Fruit fly (Drosophila melanogaster) whole organism, embryonic: ENCODE results near the gene LPCAT.

Experiments used
- Abd-B ChIP-seq: fragments of 200-800 bp; sonication (Bioruptor generic); optimal IDR thresholded peaks from 2 replicates; lab custom pipeline; 2018; ENCODE audit warnings: missing biosample characterization, mild to moderate bottlenecking, missing genetic modification characterization, moderate library complexity
- Bteb2 ChIP-seq: fragments of 200-800 bp; sonication (Bioruptor generic); optimal IDR thresholded peaks from 2 replicates; lab custom pipeline; 2016; ENCODE audit warnings: missing biosample characterization, missing genetic modification characterization
- CG10267 ChIP-seq: fragments of 200-800 bp; sonication (Bioruptor generic); optimal IDR thresholded peaks from 2 replicates; lab custom pipeline; 2018; ENCODE audit warnings: missing biosample characterization, mild to moderate bottlenecking, missing genetic modification characterization, moderate library complexity
- CG10654 ChIP-seq: fragments of 200-800 bp; sonication (Bioruptor generic); optimal IDR thresholded peaks from 2 replicates; lab custom pipeline; 2016; ENCODE audit warnings: missing biosample characterization, missing genetic modification characterization
- CG12769 ChIP-seq: fragments of 200-800 bp; sonication (Bioruptor generic); optimal IDR thresholded peaks from 2 replicates; lab custom pipeline; 2019; ENCODE audit warnings: missing biosample characterization, mild to moderate bottlenecking, missing genetic modification characterization, moderate library complexity
- CG14667 ChIP-seq: fragments of 200-800 bp; sonication (Bioruptor generic); IDR thresholded peaks from 2 replicates; pipeline ENCODE4 v1.3.6; 2022; ENCODE audit warnings: missing biosample characterization, missing genetic modification characterization
- CG17612 ChIP-seq: fragments of 200-800 bp; sonication (Bioruptor generic); IDR thresholded peaks from 2 replicates; pipeline ENCODE4 v1.3.6; 2022; ENCODE audit warnings: missing biosample characterization, missing genetic modification characterization
- CG18011 ChIP-seq: fragments of 200-800 bp; sonication (Bioruptor generic); optimal IDR thresholded peaks from 2 replicates; lab custom pipeline; 2017; ENCODE audit warnings: missing biosample characterization, missing genetic modification characterization, mild to moderate bottlenecking, moderate library complexity, missing genotype
- CG18619 ChIP-seq: fragments of 200-800 bp; sonication (Bioruptor generic); optimal IDR thresholded peaks from 3 replicates; lab custom pipeline; 2017; ENCODE audit warnings: missing biosample characterization, mild to moderate bottlenecking, missing genetic modification characterization
- CG2129 ChIP-seq: fragments of 200-800 bp; sonication (Bioruptor generic); IDR thresholded peaks from 2 replicates; pipeline ENCODE4 v1.3.6; 2022; ENCODE audit warnings: missing biosample characterization, missing genetic modification characterization; ENCODE audit not compliant: partially characterized antibody
- CG2889 ChIP-seq: fragments of 200-800 bp; sonication (Bioruptor generic); IDR thresholded peaks from 3 replicates; pipeline ENCODE4 v1.3.6; 2022; ENCODE audit warnings: missing biosample characterization, missing genetic modification characterization
- CG3995 ChIP-seq: fragments of 200-800 bp; sonication (Bioruptor generic); optimal IDR thresholded peaks from 3 replicates; lab custom pipeline; 2016; ENCODE audit warnings: missing biosample characterization, missing genetic modification characterization
- CG4360 ChIP-seq: fragments of 200-800 bp; sonication (Bioruptor generic); IDR thresholded peaks from 2 replicates; pipeline ENCODE4 v1.3.6; 2022; ENCODE audit warnings: missing biosample characterization, missing genetic modification characterization
- CG6813 ChIP-seq: fragments of 200-800 bp; sonication (Bioruptor generic); optimal IDR thresholded peaks from 2 replicates; lab custom pipeline; 2017; ENCODE audit warnings: missing biosample characterization, missing genetic modification characterization, mild to moderate bottlenecking, moderate library complexity, missing genetic modification reagents
- CG7357 ChIP-seq: fragments of 200-800 bp; sonication (Bioruptor generic); IDR thresholded peaks from 3 replicates; pipeline ENCODE4 v1.3.6; 2022; ENCODE audit warnings: missing biosample characterization, missing genetic modification characterization
- CG7839 ChIP-seq: fragments of 200-800 bp; sonication (Bioruptor generic); optimal IDR thresholded peaks from 3 replicates; lab custom pipeline; 2018; ENCODE audit warnings: missing biosample characterization, mild to moderate bottlenecking, missing genetic modification characterization, moderate library complexity
- CG7963 ChIP-seq: fragments of 200-800 bp; sonication (Bioruptor generic); IDR thresholded peaks from 3 replicates; pipeline ENCODE4 v1.3.6; 2022; ENCODE audit warnings: missing biosample characterization, missing genetic modification characterization; ENCODE audit not compliant: partially characterized antibody
- CG9817 ChIP-seq: fragments of 200-800 bp; sonication (Bioruptor generic); optimal IDR thresholded peaks from 2 replicates; lab custom pipeline; 2018; ENCODE audit warnings: missing biosample characterization, mild to moderate bottlenecking, missing genetic modification characterization, moderate library complexity
- Dek ChIP-seq: fragments of 200-800 bp; sonication (Bioruptor generic); optimal IDR thresholded peaks from 3 replicates; lab custom pipeline; 2019; ENCODE audit warnings: missing biosample characterization, mild to moderate bottlenecking, missing genetic modification characterization, moderate library complexity
- HLH3B ChIP-seq: fragments of 200-800 bp; sonication (Bioruptor generic); IDR thresholded peaks from 2 replicates; pipeline ENCODE4 v1.3.6; 2022; ENCODE audit warnings: missing biosample characterization, missing genetic modification characterization
- Lhr ChIP-seq: fragments of 200-800 bp; sonication (Bioruptor generic); optimal IDR thresholded peaks from 3 replicates; lab custom pipeline; 2017; ENCODE audit warnings: mild to moderate bottlenecking, missing biosample characterization, missing genetic modification reagents, missing genetic modification characterization
- Lim3 ChIP-seq: fragments of 200-800 bp; sonication (Bioruptor generic); IDR thresholded peaks from 2 replicates; pipeline ENCODE4 v1.3.6; 2022; ENCODE audit warnings: missing biosample characterization, missing genetic modification characterization
- Mrtf ChIP-seq: fragments of 200-800 bp; sonication (Bioruptor generic); IDR thresholded peaks from 3 replicates; pipeline ENCODE4 v1.3.6; 2022; ENCODE audit warnings: missing biosample characterization, missing genetic modification characterization
- Nf-YC ChIP-seq: fragments of 200-800 bp; optimal IDR thresholded peaks from 3 replicates; lab custom pipeline; 2019; ENCODE audit warnings: missing biosample characterization, mild to moderate bottlenecking, missing genetic modification characterization, moderate library complexity
- Ptx1 ChIP-seq: fragments of 200-800 bp; sonication (Bioruptor generic); IDR thresholded peaks from 2 replicates; pipeline ENCODE4 v1.3.6; 2022; ENCODE audit warnings: missing biosample characterization, missing genetic modification characterization
- Rx ChIP-seq: fragments of 200-800 bp; sonication (Bioruptor generic); IDR thresholded peaks from 2 replicates; pipeline ENCODE4 v1.3.6; 2022; ENCODE audit warnings: missing biosample characterization, missing genetic modification characterization
- Sox100B ChIP-seq: fragments of 200-800 bp; sonication (Bioruptor generic); optimal IDR thresholded peaks from 3 replicates; lab custom pipeline; 2018; ENCODE audit warnings: missing biosample characterization, mild to moderate bottlenecking, missing genetic modification characterization
- Xbp1 ChIP-seq: fragments of 200-800 bp; sonication (Bioruptor generic); optimal IDR thresholded peaks from 3 replicates; lab custom pipeline; 2016; ENCODE audit warnings: missing biosample characterization, mild to moderate bottlenecking, missing genetic modification characterization
- ab ChIP-seq: fragments of 200-800 bp; sonication (Bioruptor generic); optimal IDR thresholded peaks from 2 replicates; lab custom pipeline; 2016; ENCODE audit warnings: missing biosample characterization, missing genetic modification characterization
- ara ChIP-seq: fragments of 200-800 bp; sonication (Bioruptor generic); IDR thresholded peaks from 2 replicates; pipeline ENCODE4 v1.3.6; 2022; ENCODE audit warnings: missing biosample characterization, missing genetic modification characterization
- ase ChIP-seq: fragments of 200-800 bp; sonication (Bioruptor generic); IDR thresholded peaks from 3 replicates; pipeline ENCODE4 v1.3.6; 2022; ENCODE audit warnings: missing biosample characterization, missing genetic modification characterization
- az2 ChIP-seq: fragments of 200-800 bp; sonication (Bioruptor generic); optimal IDR thresholded peaks from 3 replicates; lab custom pipeline; 2016; ENCODE audit warnings: missing biosample characterization, missing genetic modification characterization
- chm ChIP-seq: fragments of 200-800 bp; sonication (Bioruptor generic); IDR thresholded peaks from 2 replicates; pipeline ENCODE4 v1.3.6; 2022; ENCODE audit warnings: missing biosample characterization, missing genetic modification characterization
- dimm ChIP-seq: fragments of 200-800 bp; sonication (Bioruptor generic); IDR thresholded peaks from 2 replicates; pipeline ENCODE4 v1.3.6; 2022; ENCODE audit warnings: missing biosample characterization, missing genetic modification characterization
- dmrt99B ChIP-seq: fragments of 200-800 bp; sonication (Bioruptor generic); optimal IDR thresholded peaks from 2 replicates; lab custom pipeline; 2018; ENCODE audit warnings: missing biosample characterization, mild to moderate bottlenecking, missing genetic modification characterization, moderate library complexity
- esg ChIP-seq: fragments of 200-800 bp; sonication (Bioruptor generic); conservative IDR thresholded peaks from 2 replicates; pipeline ENCODE4 v1.3.6; 2022; ENCODE audit warnings: missing biosample characterization, missing genetic modification characterization
- jumu ChIP-seq: fragments of 200-800 bp; sonication (Bioruptor generic); optimal IDR thresholded peaks from 3 replicates; lab custom pipeline; 2016; ENCODE audit warnings: missing biosample characterization, missing genetic modification characterization
- kah ChIP-seq: fragments of 200-800 bp; sonication (Bioruptor generic); optimal IDR thresholded peaks from 2 replicates; lab custom pipeline; 2018; ENCODE audit warnings: missing biosample characterization, mild to moderate bottlenecking, missing genetic modification characterization
- lmd ChIP-seq: fragments of 200-800 bp; sonication (Bioruptor generic); IDR thresholded peaks from 2 replicates; pipeline ENCODE4 v1.3.6; 2022; ENCODE audit warnings: missing biosample characterization, missing genetic modification characterization
- mirr ChIP-seq: fragments of 200-800 bp; sonication (Bioruptor generic); optimal IDR thresholded peaks from 3 replicates; lab custom pipeline; 2018; ENCODE audit warnings: missing biosample characterization, mild to moderate bottlenecking, missing genetic modification characterization
- onecut ChIP-seq: fragments of 200-800 bp; sonication (Bioruptor generic); IDR thresholded peaks from 2 replicates; pipeline ENCODE4 v1.3.6; 2022; ENCODE audit warnings: missing biosample characterization, missing genetic modification characterization
- pita ChIP-seq: fragments of 200-800 bp; sonication (Bioruptor generic); optimal IDR thresholded peaks from 2 replicates; lab custom pipeline; 2017; ENCODE audit warnings: missing biosample characterization, mild to moderate bottlenecking, missing genetic modification characterization
- scrt ChIP-seq: fragments of 200-800 bp; sonication (Bioruptor generic); optimal IDR thresholded peaks from 2 replicates; lab custom pipeline; 2018; ENCODE audit warnings: missing biosample characterization, mild to moderate bottlenecking, missing genetic modification characterization, moderate library complexity
- seq ChIP-seq: fragments of 200-800 bp; sonication (Bioruptor generic); IDR thresholded peaks from 2 replicates; pipeline ENCODE4 v1.3.6; 2022; ENCODE audit warnings: missing biosample characterization, missing genetic modification characterization
- shn ChIP-seq: fragments of 200-800 bp; sonication (Bioruptor generic); optimal IDR thresholded peaks from 3 replicates; lab custom pipeline; 2016; ENCODE audit warnings: missing biosample characterization, missing genetic modification characterization
- slp2 ChIP-seq: fragments of 200-800 bp; sonication (Bioruptor generic); optimal IDR thresholded peaks from 2 replicates; lab custom pipeline; 2016; ENCODE audit warnings: missing biosample characterization, missing genetic modification characterization
- sna ChIP-seq: fragments of 200-800 bp; sonication (Bioruptor generic); IDR thresholded peaks from 2 replicates; pipeline ENCODE4 v1.3.6; 2022; ENCODE audit warnings: missing biosample characterization, missing genetic modification characterization; ENCODE audit not compliant: partially characterized antibody
- tap ChIP-seq: fragments of 200-800 bp; optimal IDR thresholded peaks from 3 replicates; lab custom pipeline; 2019; ENCODE audit warnings: missing biosample characterization, mild to moderate bottlenecking, missing genetic modification characterization, moderate library complexity
- tin ChIP-seq: fragments of 200-800 bp; sonication (Bioruptor generic); optimal IDR thresholded peaks from 3 replicates; lab custom pipeline; 2016; ENCODE audit warnings: missing biosample characterization, missing genetic modification characterization
- unpg ChIP-seq: fragments of 200-800 bp; sonication (Bioruptor generic); optimal IDR thresholded peaks from 3 replicates; lab custom pipeline; 2018; ENCODE audit warnings: missing biosample characterization, mild to moderate bottlenecking, missing genetic modification characterization, moderate library complexity

Gene LPCAT

DNA sequence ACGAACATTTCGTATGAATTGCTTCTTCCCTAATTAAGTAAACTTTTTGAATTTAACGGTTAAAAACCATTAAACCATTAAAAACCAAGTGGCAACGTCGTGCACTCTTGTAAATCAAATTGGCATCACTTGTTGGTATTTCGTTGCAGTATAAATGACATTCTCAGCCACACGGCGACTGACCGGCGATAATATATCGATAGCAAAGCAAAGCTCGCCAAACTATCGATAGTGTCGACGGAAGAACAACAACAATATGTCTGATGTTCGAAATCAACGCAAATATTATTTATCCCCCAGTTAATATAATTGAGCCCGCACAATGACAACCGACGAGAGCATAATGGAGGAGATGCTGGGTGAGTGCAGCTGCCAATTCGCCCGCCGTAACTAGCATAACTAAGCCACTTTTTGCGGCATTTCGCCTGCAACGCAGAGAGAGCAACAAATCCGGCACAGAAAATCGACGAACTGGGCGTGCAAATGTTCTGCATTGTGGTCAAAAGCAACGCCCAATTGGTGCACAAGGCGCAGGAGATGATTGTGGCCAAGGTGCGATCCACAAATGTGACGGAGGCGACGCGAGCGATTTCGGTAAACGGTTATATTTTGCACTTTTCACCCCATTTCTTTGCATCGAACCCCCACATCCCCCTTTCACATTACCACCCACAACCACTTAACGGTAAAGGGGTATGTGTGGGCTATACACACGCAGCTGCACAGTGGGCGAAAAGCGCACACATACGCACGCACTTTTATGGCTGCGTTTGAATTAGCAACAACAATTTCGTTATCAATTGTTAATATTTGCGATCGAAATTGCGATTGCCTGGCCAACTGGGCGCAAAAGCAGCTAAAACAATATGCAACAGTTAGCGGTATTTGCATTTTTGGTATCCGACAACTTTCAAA, 21.3 kb upstream of the LPCAT start, which contains the start of gene Gga (continued):
- no peak for TF ChIP-seq CG12769 (tag; lab: Kevin White, UChicago)
- no peak for TF ChIP-seq lmd (GFP tag; lab: Robert Waterston, UW)
- no peak for TF ChIP-seq CG6813 (GFP tag; lab: Kevin White, UChicago)
- no peak for TF ChIP-seq ab (GFP tag; lab: Kevin White, UChicago)
- peak; percentile 59 for TF ChIP-seq Lhr (GFP tag; lab: Kevin White, UChicago)
- no peak for TF ChIP-seq esg (GFP tag; lab: Robert Waterston, UW)
- TF ChIP-seq unpg = no peak
- TF ChIP-seq CG4360 = peak; percentile 91
- TF ChIP-seq Ptx1 (GFP tag; lab: Robert Waterston, UW) = no peak
- TF ChIP-seq CG10654 = no peak
- TF ChIP-seq CG2889 (GFP tag; lab: Robert Waterston, UW) = no peak
- TF ChIP-seq CG18619 (GFP tag; lab: Kevin White, UChicago) = no peak
- TF ChIP-seq dimm (GFP tag; lab: Robert Waterston, UW) = no peak
- no peak for TF ChIP-seq az2 (GFP tag; lab: Kevin White, UChicago)
- TF ChIP-seq HLH3B (GFP tag; lab: Robert Waterston, UW) = no peak
- peak; percentile 67; the same call in 1 of the 2 replicates for TF ChIP-seq CG2129 (GFP tag; lab: Robert Waterston, UW)
- no peak for TF ChIP-seq jumu (GFP tag; lab: Kevin White, UChicago)
- TF ChIP-seq Xbp1 = no peak
- no peak for TF ChIP-seq Lim3 (GFP tag; lab: Robert Waterston, UW)
- TF ChIP-seq tin (GFP tag; lab: Kevin White, UChicago) = no peak
- no peak for TF ChIP-seq Rx
- no peak for TF ChIP-seq Mrtf (GFP tag; lab: Robert Waterston, UW)
- no peak for TF ChIP-seq Sox100B (GFP tag; lab: Kevin White, UChicago)
- no peak for TF ChIP-seq CG9817
- no peak for TF ChIP-seq pita (GFP tag; lab: Kevin White, UChicago)
- peak; percentile 30; the same call in 1 of the 2 replicates for TF ChIP-seq ara
- no peak for TF ChIP-seq shn
- TF ChIP-seq slp2 (GFP tag; lab: Kevin White, UChicago) = no peak
- TF ChIP-seq chm (GFP tag; lab: Robert Waterston, UW) = no peak
- no peak for TF ChIP-seq seq
- TF ChIP-seq mirr (GFP tag; lab: Kevin White, UChicago) = no peak
- TF ChIP-seq tap (tag; lab: Kevin White, UChicago) = no peak
- TF ChIP-seq CG7963 (GFP tag; lab: Robert Waterston, UW) = peak; percentile 79
- no peak for TF ChIP-seq ase (GFP tag; lab: Robert Waterston, UW)
- TF ChIP-seq dmrt99B (tag; lab: Kevin White, UChicago) = no peak
- TF ChIP-seq Nf-YC = no peak
- TF ChIP-seq scrt (GFP tag; lab: Kevin White, UChicago) = no peak
- no peak for TF ChIP-seq Dek (tag; lab: Kevin White, UChicago)
- no peak for TF ChIP-seq onecut (GFP tag; lab: Robert Waterston, UW)
- TF ChIP-seq CG18011 (GFP tag; lab: Kevin White, UChicago) = no peak
- TF ChIP-seq CG10267 (tag; lab: Kevin White, UChicago) = peak; percentile 60
- peak; percentile 82 for TF ChIP-seq sna
- TF ChIP-seq CG17612 (GFP tag; lab: Robert Waterston, UW) = no peak
- no peak for TF ChIP-seq CG3995
- peak; percentile 50 for TF ChIP-seq Abd-B
- no peak for TF ChIP-seq Bteb2 (GFP tag; lab: Kevin White, UChicago)
- no peak for TF ChIP-seq CG14667 (GFP tag; lab: Robert Waterston, UW)
- TF ChIP-seq CG7839 (tag; lab: Kevin White, UChicago) = no peak
- no peak for TF ChIP-seq kah (GFP tag; lab: Kevin White, UChicago)
- TF ChIP-seq CG7357 = no peak
